Fruit fly (Drosophila melanogaster) whole organism, embryonic: Measurements from ENCODE around the gene na.
A peak's percentile ranks its signal among the peaks of the same experiment; 100 is the strongest.

Source experiments
- CG10654 ChIP-seq: fragments of 200-800 bp; sonication (Bioruptor generic); optimal IDR thresholded peaks from 2 replicates; lab custom pipeline; 2016; ENCODE audit warnings: missing biosample characterization, missing genetic modification characterization
- CG12744 ChIP-seq: fragments of 200-800 bp; sonication (Bioruptor generic); optimal IDR thresholded peaks from 2 replicates; lab custom pipeline; 2016; ENCODE audit warnings: missing biosample characterization, missing genetic modification characterization
- CG13287 ChIP-seq: fragments of 200-800 bp; sonication (Bioruptor generic); IDR thresholded peaks from 2 replicates; pipeline ENCODE4 v1.3.6; 2022; ENCODE audit warnings: missing biosample characterization, missing genetic modification characterization; ENCODE audit not compliant: partially characterized antibody
- CG13894 ChIP-seq: fragments of 200-800 bp; sonication (Bioruptor generic); optimal IDR thresholded peaks from 3 replicates; lab custom pipeline; 2018; ENCODE audit warnings: missing biosample characterization, mild to moderate bottlenecking, missing genetic modification characterization, moderate library complexity
- CG14710 ChIP-seq: fragments of 200-800 bp; sonication (Bioruptor generic); optimal IDR thresholded peaks from 3 replicates; lab custom pipeline; 2019; ENCODE audit warnings: missing biosample characterization, mild to moderate bottlenecking, missing genetic modification characterization, moderate library complexity
- CG1602 ChIP-seq: fragments of 200-800 bp; sonication (Bioruptor generic); optimal IDR thresholded peaks from 3 replicates; lab custom pipeline; 2016; ENCODE audit warnings: missing biosample characterization, missing genetic modification characterization
- CG1647 ChIP-seq: fragments of 200-800 bp; sonication (Bioruptor generic); optimal IDR thresholded peaks from 3 replicates; lab custom pipeline; 2016; ENCODE audit warnings: missing biosample characterization, missing genetic modification characterization
- CG16813 ChIP-seq: fragments of 200-800 bp; sonication (Bioruptor generic); IDR thresholded peaks from 3 replicates; pipeline ENCODE4 v1.3.6; 2022; ENCODE audit warnings: missing biosample characterization, missing genetic modification characterization; ENCODE audit not compliant: partially characterized antibody
- CG16863 ChIP-seq: fragments of 200-800 bp; sonication (Bioruptor generic); optimal IDR thresholded peaks from 3 replicates; lab custom pipeline; 2016; ENCODE audit warnings: missing biosample characterization, missing genetic modification characterization
- CG17186 ChIP-seq: fragments of 200-800 bp; sonication (Bioruptor generic); optimal IDR thresholded peaks from 3 replicates; lab custom pipeline; 2017; ENCODE audit warnings: missing biosample characterization, missing genetic modification reagents, missing genetic modification characterization
- CG17912 ChIP-seq: fragments of 200-800 bp; sonication (Bioruptor generic); optimal IDR thresholded peaks from 2 replicates; lab custom pipeline; 2018; ENCODE audit warnings: missing biosample characterization, mild to moderate bottlenecking, missing genetic modification characterization
- CG18011 ChIP-seq: fragments of 200-800 bp; sonication (Bioruptor generic); optimal IDR thresholded peaks from 2 replicates; lab custom pipeline; 2017; ENCODE audit warnings: missing biosample characterization, missing genetic modification characterization, mild to moderate bottlenecking, moderate library complexity, missing genotype
- CG2678 ChIP-seq: fragments of 200-800 bp; sonication (Bioruptor generic); optimal IDR thresholded peaks from 3 replicates; lab custom pipeline; 2019; ENCODE audit warnings: missing biosample characterization, mild to moderate bottlenecking, missing genetic modification characterization, moderate library complexity
- CG30403 ChIP-seq: fragments of 200-800 bp; sonication (Bioruptor generic); optimal IDR thresholded peaks from 3 replicates; lab custom pipeline; 2016; ENCODE audit warnings: missing biosample characterization, missing genetic modification characterization
- CG34422 ChIP-seq: fragments of 200-800 bp; sonication (Bioruptor generic); IDR thresholded peaks from 3 replicates; pipeline ENCODE4 v1.3.6; 2022; ENCODE audit warnings: missing biosample characterization, missing genetic modification characterization
- CG4424 ChIP-seq: fragments of 200-800 bp; sonication (Bioruptor generic); optimal IDR thresholded peaks from 3 replicates; lab custom pipeline; 2016; ENCODE audit warnings: missing biosample characterization, missing genetic modification characterization
- CG4707 ChIP-seq: fragments of 200-800 bp; sonication (Bioruptor generic); optimal IDR thresholded peaks from 2 replicates; lab custom pipeline; 2018; ENCODE audit warnings: missing biosample characterization, mild to moderate bottlenecking, missing genetic modification characterization, moderate library complexity
- CG4854 ChIP-seq: fragments of 200-800 bp; sonication (Bioruptor generic); optimal IDR thresholded peaks from 2 replicates; lab custom pipeline; 2016; ENCODE audit warnings: missing biosample characterization, missing genetic modification characterization, inconsistent platforms
- CG7271 ChIP-seq: fragments of 200-800 bp; sonication (Bioruptor generic); optimal IDR thresholded peaks from 2 replicates; lab custom pipeline; 2018; ENCODE audit warnings: missing biosample characterization, mild to moderate bottlenecking, missing genetic modification characterization, moderate library complexity
- CG8089 ChIP-seq: fragments of 200-800 bp; sonication (Bioruptor generic); optimal IDR thresholded peaks from 3 replicates; lab custom pipeline; 2016; ENCODE audit warnings: missing biosample characterization, missing genetic modification characterization
- CG8765 ChIP-seq: fragments of 200-800 bp; sonication (Bioruptor generic); IDR thresholded peaks from 2 replicates; pipeline ENCODE4 v1.3.6; 2022; ENCODE audit warnings: missing biosample characterization, missing genetic modification characterization
- CrebB ChIP-seq: fragments of 200-800 bp; sonication (Bioruptor generic); optimal IDR thresholded peaks from 3 replicates; lab custom pipeline; 2018; ENCODE audit warnings: missing biosample characterization, mild to moderate bottlenecking, missing genetic modification characterization
- D19B ChIP-seq: fragments of 200-800 bp; sonication (Bioruptor generic); optimal IDR thresholded peaks from 2 replicates; lab custom pipeline; 2017; ENCODE audit warnings: missing biosample characterization, mild to moderate bottlenecking, missing genetic modification characterization
- Dip2 ChIP-seq: fragments of 200-800 bp; sonication (Bioruptor generic); IDR thresholded peaks from 2 replicates; pipeline ENCODE4 v1.3.6; 2022; ENCODE audit warnings: missing biosample characterization, missing genetic modification characterization
- Eip74EF ChIP-seq, 2 experiments: fragments of 200-800 bp in 1 of 2; fragments of >200 bp in 1 of 2; sonication (Bioruptor generic) in 1 of 2; optimal IDR thresholded peaks; 2 replicates each; lab custom pipeline; 2017 to 2019; ENCODE audit warnings: missing biosample characterization in 2 of 2, missing genetic modification characterization in 2 of 2, mild to moderate bottlenecking in 1 of 2, moderate library complexity in 1 of 2
- Fer2 ChIP-seq: fragments of 200-800 bp; sonication (Bioruptor generic); optimal IDR thresholded peaks from 2 replicates; lab custom pipeline; 2018; ENCODE audit warnings: missing biosample characterization, mild to moderate bottlenecking, missing genetic modification characterization, moderate library complexity
- Gsc ChIP-seq: fragments of 200-800 bp; sonication (Bioruptor generic); IDR thresholded peaks from 2 replicates; pipeline ENCODE4 v1.3.6; 2022; ENCODE audit warnings: missing biosample characterization, missing genetic modification characterization
- HHEX ChIP-seq: fragments of 200-800 bp; sonication (Bioruptor generic); optimal IDR thresholded peaks from 3 replicates; lab custom pipeline; 2017; ENCODE audit warnings: missing biosample characterization, mild to moderate bottlenecking, missing genetic modification characterization, missing genetic modification reagents
- HLH4C ChIP-seq: fragments of 200-800 bp; sonication (Bioruptor generic); IDR thresholded peaks from 3 replicates; pipeline ENCODE4 v1.3.6; 2022; ENCODE audit warnings: missing biosample characterization, missing genetic modification characterization; ENCODE audit not compliant: partially characterized antibody
- Hand ChIP-seq: fragments of 200-800 bp; sonication (Bioruptor generic); optimal IDR thresholded peaks from 2 replicates; lab custom pipeline; 2017; ENCODE audit warnings: mild to moderate bottlenecking, missing biosample characterization, missing genetic modification reagents, missing genetic modification characterization
- Mad ChIP-seq: fragments of 200-800 bp; sonication (Bioruptor generic); optimal IDR thresholded peaks from 2 replicates; lab custom pipeline; 2016; ENCODE audit warnings: missing biosample characterization, missing genetic modification characterization
- Meics ChIP-seq: fragments of 200-800 bp; sonication (Bioruptor generic); optimal IDR thresholded peaks from 2 replicates; lab custom pipeline; 2017; ENCODE audit warnings: missing biosample characterization, mild to moderate bottlenecking, missing genetic modification characterization
- Mrtf ChIP-seq: fragments of 200-800 bp; sonication (Bioruptor generic); IDR thresholded peaks from 3 replicates; pipeline ENCODE4 v1.3.6; 2022; ENCODE audit warnings: missing biosample characterization, missing genetic modification characterization
- Nf-YA ChIP-seq: fragments of 200-800 bp; sonication (Bioruptor generic); IDR thresholded peaks from 2 replicates; pipeline ENCODE4 v1.3.6; 2022; ENCODE audit warnings: missing biosample characterization, missing genetic modification characterization
- NfI ChIP-seq: fragments of 200-800 bp; sonication (Bioruptor generic); optimal IDR thresholded peaks from 3 replicates; lab custom pipeline; 2018; ENCODE audit warnings: missing biosample characterization, mild to moderate bottlenecking, missing genetic modification characterization, moderate library complexity
- Poxn ChIP-seq: fragments of 200-800 bp; sonication (Bioruptor generic); IDR thresholded peaks from 2 replicates; pipeline ENCODE4 v1.3.6; 2022; ENCODE audit warnings: missing biosample characterization, missing genetic modification characterization
- Ptx1 ChIP-seq: fragments of 200-800 bp; sonication (Bioruptor generic); IDR thresholded peaks from 2 replicates; pipeline ENCODE4 v1.3.6; 2022; ENCODE audit warnings: missing biosample characterization, missing genetic modification characterization
- bcd ChIP-seq: fragments of 200-800 bp; sonication (Bioruptor generic); optimal IDR thresholded peaks from 2 replicates; lab custom pipeline; 2017; ENCODE audit warnings: missing biosample characterization, mild to moderate bottlenecking, missing genetic modification characterization
- ci ChIP-seq: fragments of 200-800 bp; sonication (Bioruptor generic); IDR thresholded peaks from 3 replicates; pipeline ENCODE4 v1.3.6; 2022; ENCODE audit warnings: missing biosample characterization, missing genetic modification characterization
- corto ChIP-seq: fragments of 200-800 bp; sonication (Bioruptor generic); optimal IDR thresholded peaks from 2 replicates; lab custom pipeline; 2016; ENCODE audit warnings: missing biosample characterization, mild to moderate bottlenecking, missing genetic modification characterization, moderate library complexity
- kay ChIP-seq: fragments of 200-800 bp; sonication (Bioruptor generic); optimal IDR thresholded peaks from 2 replicates; lab custom pipeline; 2016; ENCODE audit warnings: missing biosample characterization, missing genetic modification characterization
- luna ChIP-seq: fragments of 200-800 bp; sonication (Bioruptor generic); optimal IDR thresholded peaks from 2 replicates; lab custom pipeline; 2016; ENCODE audit warnings: missing biosample characterization, missing genetic modification characterization
- psq ChIP-seq: fragments of 200-800 bp; sonication (Bioruptor generic); optimal IDR thresholded peaks from 2 replicates; lab custom pipeline; 2017; ENCODE audit warnings: missing biosample characterization, missing genetic modification characterization
- stc ChIP-seq: fragments of 200-800 bp; sonication (Bioruptor generic); IDR thresholded peaks from 2 replicates; pipeline ENCODE4 v1.3.6; 2022; ENCODE audit warnings: missing biosample characterization, missing genetic modification characterization
- tap ChIP-seq: fragments of 200-800 bp; optimal IDR thresholded peaks from 3 replicates; lab custom pipeline; 2019; ENCODE audit warnings: missing biosample characterization, mild to moderate bottlenecking, missing genetic modification characterization, moderate library complexity
- tio ChIP-seq: fragments of 200-800 bp; sonication (Bioruptor generic); optimal IDR thresholded peaks from 2 replicates; lab custom pipeline; 2017; ENCODE audit warnings: missing biosample characterization, missing genetic modification characterization, inconsistent platforms
- trem ChIP-seq: fragments of 200-800 bp; optimal IDR thresholded peaks from 3 replicates; lab custom pipeline; 2019; ENCODE audit warnings: missing biosample characterization, mild to moderate bottlenecking, missing genetic modification characterization, moderate library complexity
- unpg ChIP-seq: fragments of 200-800 bp; sonication (Bioruptor generic); optimal IDR thresholded peaks from 3 replicates; lab custom pipeline; 2018; ENCODE audit warnings: missing biosample characterization, mild to moderate bottlenecking, missing genetic modification characterization, moderate library complexity
- zen ChIP-seq: fragments of 200-800 bp; sonication (Bioruptor generic); optimal IDR thresholded peaks from 3 replicates; lab custom pipeline; 2018; ENCODE audit warnings: missing biosample characterization, mild to moderate bottlenecking, missing genetic modification characterization, moderate library complexity

The na gene

dm6 chrX:14242941-14243736 lies 23.0 kb upstream of the na start, which contains the start of gene CG32599 (continued):
- TF ChIP-seq HHEX (GFP tag; lab: Kevin White, UChicago) (no peak), ci (GFP tag; lab: Robert Waterston, UW) (peak; percentile 19; the same call in 1 of the 3 replicates), CG2678 (peak; percentile 46), CG13894 (no peak), bcd (GFP tag; lab: Kevin White, UChicago) (peak; percentile 9), Meics (GFP tag; lab: Kevin White, UChicago) (peak; percentile 20), zen (peak; percentile 33), Poxn (GFP tag; lab: Robert Waterston, UW) (no peak), CrebB (tag; lab: Kevin White, UChicago) (no peak), CG1602 (GFP tag; lab: Kevin White, UChicago) (peak; percentile 30), Hand (no peak), tio (no peak), NfI (no peak), CG17186 (no peak), Fer2 (tag; lab: Kevin White, UChicago) (no peak), luna (GFP tag; lab: Kevin White, UChicago) (no peak), Mrtf (no peak), Nf-YA (no peak), CG1647 (GFP tag; lab: Kevin White, UChicago) (no peak), tap (no peak), Dip2 (GFP tag; lab: Robert Waterston, UW) (no peak), HLH4C (GFP tag; lab: Robert Waterston, UW) (peak; percentile 81), Eip74EF (GFP tag; optimal IDR thresholded peaks at IDR 0.05; lab: Kevin White, UChicago) (no peak), CG30403 (GFP tag; lab: Kevin White, UChicago) (no peak), CG4424 (GFP tag; lab: Kevin White, UChicago) (peak; percentile 7), CG34422 (0 out of 3 replicates have a peak, but pooled peaks have one; percentile 7), CG8089 (GFP tag; lab: Kevin White, UChicago) (no peak), CG17912 (GFP tag; lab: Kevin White, UChicago) (no peak), CG4707 (GFP tag; lab: Kevin White, UChicago) (no peak), stc (GFP tag; lab: Robert Waterston, UW) (no peak), CG16813 (GFP tag; lab: Robert Waterston, UW) (peak; percentile 62), CG13287 (GFP tag; lab: Robert Waterston, UW) (peak; percentile 72), CG12744 (GFP tag; lab: Kevin White, UChicago) (no peak), corto (GFP tag; lab: Kevin White, UChicago) (no peak), kay (GFP tag; lab: Kevin White, UChicago) (no peak), CG7271 (tag; lab: Kevin White, UChicago) (peak; percentile 30), CG4854 (GFP tag; lab: Kevin White, UChicago) (no peak), Ptx1 (GFP tag; lab: Robert Waterston, UW) (peak; percentile 66), Mad (GFP tag; lab: Kevin White, UChicago) (no peak), CG10654 (GFP tag; lab: Kevin White, UChicago) (peak; percentile 18), Gsc (GFP tag; lab: Robert Waterston, UW) (no peak), psq (no peak), unpg (GFP tag; lab: Kevin White, UChicago) (peak; percentile 60), CG8765 (GFP tag; lab: Robert Waterston, UW) (no peak), D19B (GFP tag; lab: Kevin White, UChicago) (no peak), CG14710 (tag; lab: Kevin White, UChicago) (peak; percentile 40), CG16863 (GFP tag; lab: Kevin White, UChicago) (no peak), trem (tag; lab: Kevin White, UChicago) (no peak), CG18011 (GFP tag; lab: Kevin White, UChicago) (no peak)
